Worm (Caenorhabditis elegans): ENCODE results near the gene W05H9.4.

- no peak for TF ChIP-seq crh-2 (tag; optimal IDR thresholded peaks at IDR 0.05)
- TF ChIP-seq nhr-25 (tag; optimal IDR thresholded peaks at IDR 0.05) = no peak
- TF ChIP-seq snpc-4 (tag; optimal IDR thresholded peaks at IDR 0.05) = no peak
- no peak for TF ChIP-seq nhr-237 (tag; optimal IDR thresholded peaks at IDR 0.05)
These were observed 30.3 kb upstream of the W05H9.4 start, which contains the start of gene C14F11.4 for ce11 chrX:6232998-6233626.

Measured in whole organism, L2 larva.